Worm (Caenorhabditis elegans): ENCODE measurements around the gene polq-1.

- TF ChIP-seq W03F9.2 (tag; optimal IDR thresholded peaks at IDR 0.05): no peak
- no peak for TF ChIP-seq him-1 (tag; optimal IDR thresholded peaks at IDR 0.05)
Measured at ce11 chrIII:5842920-5843319, 40.0 kb upstream of the polq-1 start.
